Worm (Caenorhabditis elegans): Measurements from ENCODE around the gene R10E8.3.

DNA sequence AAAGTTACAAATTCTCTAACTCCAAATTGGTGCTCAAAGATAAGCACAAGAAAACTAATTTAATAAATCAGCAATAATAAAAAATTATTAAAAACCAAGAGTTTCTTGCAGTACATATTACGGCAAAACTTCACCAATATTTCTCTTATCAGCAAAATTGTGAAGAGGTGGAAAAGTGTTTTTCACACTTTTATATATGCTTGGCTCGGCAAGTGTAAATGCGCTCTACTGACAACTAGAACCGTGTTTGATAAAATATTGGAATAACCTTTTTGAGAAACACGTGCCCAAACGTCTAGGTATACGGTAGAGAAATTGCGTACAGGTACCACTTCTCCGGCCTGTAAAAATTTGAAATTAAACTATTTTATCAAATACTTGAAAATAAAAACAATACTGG lies 4.8 kb upstream of the R10E8.3 start, which contains the start of gene R10E8.8:
- no peak for TF ChIP-seq lir-1 (GFP tag; conservative IDR thresholded peaks at IDR 0.05)
- no peak for TF ChIP-seq K12H6.12 (tag; optimal IDR thresholded peaks at IDR 0.05)
- no peak for TF ChIP-seq hrde-1 (tag; optimal IDR thresholded peaks at IDR 0.05; ENCODE audit: borderline replicate concordance)
- TF ChIP-seq xnd-1 (tag; optimal IDR thresholded peaks at IDR 0.05), result no peak
